Fruit fly (Drosophila melanogaster): Measurements from ENCODE around the gene CG15747.

The CG15747 gene

dm6 chrX:13296405-13297183, 41.5 kb upstream of the CG15747 start, which contains the start of gene CG1622 (continued):
- no peak for TF ChIP-seq cato (GFP tag; optimal IDR thresholded peaks at IDR 0.05; ENCODE audit: borderline replicate concordance)
- no peak for TF ChIP-seq bab2 (GFP tag; optimal IDR thresholded peaks at IDR 0.05)
- peak; percentile 34; the same call in 1 of the 2 replicates for TF ChIP-seq CG13287 (GFP tag; IDR thresholded peaks at IDR 0.05; ENCODE audit: partially characterized antibody)
- no peak for TF ChIP-seq CG11398 (GFP tag; optimal IDR thresholded peaks at IDR 0.05)
- no peak for TF ChIP-seq CG17912 (GFP tag; optimal IDR thresholded peaks at IDR 0.05)
- TF ChIP-seq Fer3 (tag; optimal IDR thresholded peaks at IDR 0.05), result peak; percentile 8
- TF ChIP-seq sens (GFP tag), result peak; percentile 70
- no peak for TF ChIP-seq CG8359 (GFP tag; optimal IDR thresholded peaks at IDR 0.05; ENCODE audit: borderline replicate concordance)
- no peak for TF ChIP-seq CG1024 (GFP tag; IDR thresholded peaks at IDR 0.05)
- no peak for TF ChIP-seq CG7271 (tag; optimal IDR thresholded peaks at IDR 0.05)
- TF ChIP-seq zfh1 (GFP tag; IDR thresholded peaks at IDR 0.05), result no peak; the same call in 2 of the 3 replicates
- TF ChIP-seq exex (tag; optimal IDR thresholded peaks at IDR 0.05), result no peak
- no peak for TF ChIP-seq CG3838 (GFP tag; optimal IDR thresholded peaks at IDR 0.05)
- no peak for TF ChIP-seq CG8765 (GFP tag; IDR thresholded peaks at IDR 0.05)
- no peak for TF ChIP-seq CrebB (tag; optimal IDR thresholded peaks at IDR 0.05)
- TF ChIP-seq Drgx (GFP tag; IDR thresholded peaks at IDR 0.05), result no peak
- TF ChIP-seq CG9609 (GFP tag; optimal IDR thresholded peaks at IDR 0.05), result no peak
- TF ChIP-seq Kr (GFP tag; optimal IDR thresholded peaks at IDR 0.05), result no peak
- no peak for TF ChIP-seq BtbVII (GFP tag; optimal IDR thresholded peaks at IDR 0.05)
- no peak for TF ChIP-seq gem (tag; optimal IDR thresholded peaks at IDR 0.05)
- TF ChIP-seq E2f1 (GFP tag; IDR thresholded peaks at IDR 0.05), result peak; percentile 38; the same call in 1 of the 2 replicates
- TF ChIP-seq CG7928 (GFP tag; optimal IDR thresholded peaks at IDR 0.05), result no peak
- no peak for TF ChIP-seq CG4820 (GFP tag; optimal IDR thresholded peaks at IDR 0.05)
- TF ChIP-seq Adf1 (GFP tag; IDR thresholded peaks at IDR 0.05), result no peak
- no peak for TF ChIP-seq HmgZ (tag; optimal IDR thresholded peaks at IDR 0.05)
- TF ChIP-seq tll (GFP tag; optimal IDR thresholded peaks at IDR 0.05), result no peak
- no peak for TF ChIP-seq CG6854 (GFP tag; optimal IDR thresholded peaks at IDR 0.05)
- no peak for TF ChIP-seq oc (tag; optimal IDR thresholded peaks at IDR 0.05)
- TF ChIP-seq CG10654 (GFP tag; optimal IDR thresholded peaks at IDR 0.05), result no peak
- TF ChIP-seq al (GFP tag; IDR thresholded peaks at IDR 0.05), result 0 out of 2 replicates have a peak, but pooled peaks have one; percentile 21
- no peak for TF ChIP-seq ftz-f1 (GFP tag; optimal IDR thresholded peaks at IDR 0.05)
- no peak for TF ChIP-seq hbn (GFP tag; IDR thresholded peaks at IDR 0.05; ENCODE audit: partially characterized antibody)
- TF ChIP-seq CG5245 (GFP tag; optimal IDR thresholded peaks at IDR 0.05), result no peak
- TF ChIP-seq sisA (GFP tag; IDR thresholded peaks at IDR 0.05), result no peak
- no peak for TF ChIP-seq ssp (GFP tag; IDR thresholded peaks at IDR 0.05)
- TF ChIP-seq Oaz (GFP tag; IDR thresholded peaks at IDR 0.05), result no peak
- TF ChIP-seq disco-r (GFP tag; optimal IDR thresholded peaks at IDR 0.05), result no peak
- 0 out of 3 replicates have a peak, but pooled peaks have one; percentile 22 for TF ChIP-seq CG14860 (GFP tag; IDR thresholded peaks at IDR 0.05; ENCODE audit: partially characterized antibody)
- no peak for TF ChIP-seq p53 (GFP tag; optimal IDR thresholded peaks at IDR 0.05)
- TF ChIP-seq grau (tag; optimal IDR thresholded peaks at IDR 0.05), result peak; percentile 68
- no peak for TF ChIP-seq CG11504 (tag; optimal IDR thresholded peaks at IDR 0.05)
- no peak for TF ChIP-seq CG17186 (GFP tag; optimal IDR thresholded peaks at IDR 0.05)
- no peak for TF ChIP-seq wor (GFP tag; IDR thresholded peaks at IDR 0.05)
- peak; percentile 27 for TF ChIP-seq az2 (GFP tag; optimal IDR thresholded peaks at IDR 0.05)
- TF ChIP-seq CG10431 (GFP tag; optimal IDR thresholded peaks at IDR 0.05), result peak; percentile 97
- TF ChIP-seq CG10366 (GFP tag; IDR thresholded peaks at IDR 0.05), result no peak
- no peak for TF ChIP-seq Usf (GFP tag; optimal IDR thresholded peaks at IDR 0.05)
- 0 out of 2 replicates have a peak, but pooled peaks have one; percentile 24 for TF ChIP-seq CG7372 (GFP tag; IDR thresholded peaks at IDR 0.05)
- TF ChIP-seq CG13123 (GFP tag; optimal IDR thresholded peaks at IDR 0.05), result no peak
- TF ChIP-seq CG6175 (GFP tag; IDR thresholded peaks at IDR 0.05), result no peak
